Worm (Caenorhabditis elegans): ENCODE data around the gene Y73B6A.3.

The Y73B6A.3 gene

DNA sequence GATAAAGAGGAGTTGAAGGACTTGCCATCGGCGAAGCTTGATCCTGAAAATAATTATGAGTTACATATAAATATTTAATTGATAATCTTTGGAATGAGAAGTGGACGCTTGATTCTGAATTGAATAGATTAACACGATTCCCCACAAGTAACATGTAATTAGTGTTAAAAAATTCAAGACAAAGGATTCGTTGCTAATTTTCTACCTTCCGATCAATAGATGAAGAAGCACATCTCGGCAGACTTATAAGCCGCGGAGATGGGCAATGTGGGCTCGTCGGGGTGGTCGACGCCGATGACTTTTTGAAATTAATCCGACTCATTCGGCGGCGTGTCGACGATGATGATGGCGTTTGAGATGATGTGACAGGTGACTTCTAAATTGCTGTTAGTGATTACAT is 7.0 kb upstream of the Y73B6A.3 start:
- TF ChIP-seq him-1 (tag; optimal IDR thresholded peaks at IDR 0.05) (no peak), dao-5 (tag; optimal IDR thresholded peaks at IDR 0.05) (no peak), W03F9.2 (tag; optimal IDR thresholded peaks at IDR 0.05) (no peak)

DNA sequence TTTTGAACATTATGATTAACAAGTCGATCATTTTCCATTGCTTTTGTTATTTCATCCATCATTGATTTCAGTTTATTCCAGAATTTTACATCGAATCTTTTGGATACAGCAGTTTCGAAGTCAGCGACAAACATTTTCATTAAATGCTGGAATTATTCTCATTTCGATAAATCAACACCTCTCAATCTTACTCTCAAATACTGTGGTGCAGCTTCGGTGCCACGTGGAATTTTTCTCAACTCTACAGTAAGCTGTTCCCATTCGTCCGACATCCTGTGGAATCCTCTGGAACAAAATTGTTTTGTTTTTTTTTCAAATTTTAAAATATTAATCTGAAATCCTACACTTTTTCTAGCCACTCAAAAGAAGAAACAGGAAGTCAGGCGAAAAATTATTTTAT is 2.1 kb upstream of the Y73B6A.3 start, which contains the start of gene smg-7:
smg-7 (minus strand) TSS at position 285 of the 400 bp plus-strand sequence.
- no peak for TF ChIP-seq W03F9.2 (tag; optimal IDR thresholded peaks at IDR 0.05)
- TF ChIP-seq dao-5 (tag; optimal IDR thresholded peaks at IDR 0.05): no peak
- TF ChIP-seq him-1 (tag; optimal IDR thresholded peaks at IDR 0.05): no peak

All from whole organism, L4/young adult.